Fruit fly (Drosophila melanogaster) whole organism, pupa: ENCODE data around the gene arx.

Experiments
- CG15710 ChIP-seq: fragments of 200-800 bp; sonication (Bioruptor generic); optimal IDR thresholded peaks from 2 replicates; lab custom pipeline; 2018; ENCODE audit warnings: missing biosample characterization, mild to moderate bottlenecking, missing genetic modification characterization, moderate library complexity
- CG4496 ChIP-seq: fragments of 200-800 bp; sonication (Bioruptor generic); IDR thresholded peaks from 3 replicates; pipeline ENCODE4 v1.3.6; 2022; ENCODE audit warnings: missing biosample characterization, missing genetic modification characterization
- CG9948 ChIP-seq: fragments of 200-800 bp; sonication (Bioruptor generic); optimal IDR thresholded peaks from 2 replicates; lab custom pipeline; 2018; ENCODE audit warnings: missing biosample characterization, mild to moderate bottlenecking, missing genetic modification characterization, moderate library complexity
- EcR ChIP-seq: fragments of 200-800 bp; sonication (Bioruptor generic); optimal IDR thresholded peaks from 3 replicates; lab custom pipeline; 2019; ENCODE audit warnings: missing biosample characterization, missing genetic modification characterization, mild to moderate bottlenecking, moderate library complexity, missing genetic modification reagents
- Pif1B ChIP-seq: fragments of 200-800 bp; sonication (Bioruptor generic); optimal IDR thresholded peaks from 3 replicates; lab custom pipeline; 2016; ENCODE audit warnings: missing biosample characterization, missing genetic modification characterization
- fd96Ca ChIP-seq: fragments of 200-800 bp; sonication (Bioruptor generic); IDR thresholded peaks from 3 replicates; pipeline ENCODE4 v1.3.6; 2022; ENCODE audit warnings: missing biosample characterization, missing genetic modification characterization
- rn ChIP-seq: fragments of 200-800 bp; sonication (Bioruptor generic); IDR thresholded peaks from 2 replicates; pipeline ENCODE4 v1.3.6; 2022; ENCODE audit warnings: missing biosample characterization, missing genetic modification characterization

- TF ChIP-seq CG4496 (GFP tag; lab: Robert Waterston, UW) = no peak
- TF ChIP-seq CG15710 = no peak
- TF ChIP-seq Pif1B (GFP tag; lab: Kevin White, UChicago) = no peak
- TF ChIP-seq CG9948 (tag; lab: Kevin White, UChicago) = no peak
- no peak for TF ChIP-seq EcR (GFP tag; lab: Kevin White, UChicago)
- TF ChIP-seq rn = no peak
- no peak for TF ChIP-seq fd96Ca (GFP tag; lab: Robert Waterston, UW)
Measured at dm6 chr3L:18861893-18862292, 39.5 kb downstream of the arx start.
